Fruit fly (Drosophila melanogaster) whole organism, pupa: ENCODE measurements around the gene Dlip1.

Source experiments
- CG10348 ChIP-seq: fragments of 200-800 bp; sonication (Bioruptor generic); IDR thresholded peaks from 2 replicates; pipeline ENCODE4 v1.3.6; 2022; ENCODE audit warnings: missing biosample characterization, missing genetic modification characterization
- CG12605 ChIP-seq: fragments of 200-800 bp; sonication (Bioruptor generic); IDR thresholded peaks from 2 replicates; pipeline ENCODE4 v1.3.6; 2022; ENCODE audit warnings: missing biosample characterization, missing genetic modification characterization
- CG13204 ChIP-seq: fragments of 200-800 bp; sonication (Bioruptor generic); optimal IDR thresholded peaks from 2 replicates; lab custom pipeline; 2018; ENCODE audit warnings: missing biosample characterization, mild to moderate bottlenecking, missing genetic modification characterization, moderate library complexity
- CG14655 ChIP-seq: fragments of 200-800 bp; sonication (Bioruptor generic); optimal IDR thresholded peaks from 3 replicates; lab custom pipeline; 2017; ENCODE audit warnings: mild to moderate bottlenecking, missing biosample characterization, missing genetic modification reagents, missing genetic modification characterization
- CG15710 ChIP-seq: fragments of 200-800 bp; sonication (Bioruptor generic); optimal IDR thresholded peaks from 2 replicates; lab custom pipeline; 2018; ENCODE audit warnings: missing biosample characterization, mild to moderate bottlenecking, missing genetic modification characterization, moderate library complexity
- CG17806 ChIP-seq: fragments of 200-800 bp; sonication (Bioruptor generic); optimal IDR thresholded peaks from 2 replicates; lab custom pipeline; 2018; ENCODE audit warnings: missing biosample characterization, mild to moderate bottlenecking, missing genetic modification characterization, moderate library complexity
- CG32121 ChIP-seq: fragments of 200-800 bp; sonication (Bioruptor generic); IDR thresholded peaks from 2 replicates; pipeline ENCODE4 v1.3.6; 2022; ENCODE audit warnings: missing biosample characterization, missing genetic modification characterization
- CG34367 ChIP-seq: fragments of 200-800 bp; sonication (Bioruptor generic); optimal IDR thresholded peaks from 2 replicates; lab custom pipeline; 2018; ENCODE audit warnings: missing biosample characterization, mild to moderate bottlenecking, missing genetic modification characterization
- CG4496 ChIP-seq: fragments of 200-800 bp; sonication (Bioruptor generic); IDR thresholded peaks from 3 replicates; pipeline ENCODE4 v1.3.6; 2022; ENCODE audit warnings: missing biosample characterization, missing genetic modification characterization
- CG8159 ChIP-seq: fragments of 200-800 bp; sonication (Bioruptor generic); optimal IDR thresholded peaks from 3 replicates; lab custom pipeline; 2018; ENCODE audit warnings: missing biosample characterization, mild to moderate bottlenecking, missing genetic modification characterization, moderate library complexity
- CG8301 ChIP-seq: fragments of 200-800 bp; sonication (Bioruptor generic); optimal IDR thresholded peaks from 2 replicates; lab custom pipeline; 2018; ENCODE audit warnings: missing biosample characterization, mild to moderate bottlenecking, missing genetic modification characterization
- CG9948 ChIP-seq: fragments of 200-800 bp; sonication (Bioruptor generic); optimal IDR thresholded peaks from 2 replicates; lab custom pipeline; 2018; ENCODE audit warnings: missing biosample characterization, mild to moderate bottlenecking, missing genetic modification characterization, moderate library complexity
- D1 ChIP-seq: fragments of 200-800 bp; sonication (Bioruptor generic); optimal IDR thresholded peaks from 2 replicates; lab custom pipeline; 2018; ENCODE audit warnings: missing biosample characterization, mild to moderate bottlenecking, missing genetic modification characterization, moderate library complexity
- EcR ChIP-seq: fragments of 200-800 bp; sonication (Bioruptor generic); optimal IDR thresholded peaks from 3 replicates; lab custom pipeline; 2019; ENCODE audit warnings: missing biosample characterization, missing genetic modification characterization, mild to moderate bottlenecking, moderate library complexity, missing genetic modification reagents
- Ets98B ChIP-seq: fragments of 200-800 bp; sonication (Bioruptor generic); IDR thresholded peaks from 2 replicates; pipeline ENCODE4 v1.3.6; 2022; ENCODE audit warnings: missing biosample characterization, missing genetic modification characterization
- Pif1A ChIP-seq: fragments of 200-800 bp; sonication (Bioruptor generic); optimal IDR thresholded peaks from 3 replicates; lab custom pipeline; 2016; ENCODE audit warnings: missing biosample characterization, missing genetic modification characterization
- Pif1B ChIP-seq: fragments of 200-800 bp; sonication (Bioruptor generic); optimal IDR thresholded peaks from 3 replicates; lab custom pipeline; 2016; ENCODE audit warnings: missing biosample characterization, missing genetic modification characterization
- Snoo ChIP-seq: fragments of 200-800 bp; sonication (Bioruptor generic); optimal IDR thresholded peaks from 3 replicates; lab custom pipeline; 2017; ENCODE audit warnings: missing biosample characterization, mild to moderate bottlenecking, missing genetic modification characterization, inconsistent platforms
- fd96Ca ChIP-seq: fragments of 200-800 bp; sonication (Bioruptor generic); IDR thresholded peaks from 3 replicates; pipeline ENCODE4 v1.3.6; 2022; ENCODE audit warnings: missing biosample characterization, missing genetic modification characterization
- gl ChIP-seq: fragments of 200-800 bp; sonication (Bioruptor generic); optimal IDR thresholded peaks from 2 replicates; lab custom pipeline; 2018; ENCODE audit warnings: missing biosample characterization, mild to moderate bottlenecking, missing genetic modification characterization
- rn ChIP-seq: fragments of 200-800 bp; sonication (Bioruptor generic); IDR thresholded peaks from 2 replicates; pipeline ENCODE4 v1.3.6; 2022; ENCODE audit warnings: missing biosample characterization, missing genetic modification characterization

Gene Dlip1

dm6 chrX:9130243-9130642 is 28.2 kb upstream of the Dlip1 start:
- TF ChIP-seq CG15710 (tag; lab: Kevin White, UChicago) (no peak), CG32121 (GFP tag; lab: Robert Waterston, UW) (no peak), CG12605 (GFP tag; lab: Robert Waterston, UW) (no peak), fd96Ca (GFP tag; lab: Robert Waterston, UW) (no peak), Pif1A (GFP tag; lab: Kevin White, UChicago) (no peak), CG4496 (GFP tag; lab: Robert Waterston, UW) (no peak), CG13204 (GFP tag; lab: Kevin White, UChicago) (no peak), CG34367 (no peak), CG8159 (tag; lab: Kevin White, UChicago) (no peak), CG8301 (no peak), Pif1B (GFP tag; lab: Kevin White, UChicago) (no peak), EcR (no peak), Ets98B (no peak)

dm6 chrX:9131523-9131922 is 26.9 kb upstream of the Dlip1 start:
- no peak for TF ChIP-seq Ets98B
- TF ChIP-seq gl (tag; lab: Kevin White, UChicago): no peak
- no peak for TF ChIP-seq CG8301

- no peak for TF ChIP-seq rn (GFP tag; lab: Robert Waterston, UW)
- TF ChIP-seq CG8159 (tag; lab: Kevin White, UChicago): no peak
- no peak for TF ChIP-seq CG17806
- TF ChIP-seq CG15710 (tag; lab: Kevin White, UChicago): no peak
- TF ChIP-seq CG34367: no peak
- no peak for TF ChIP-seq CG10348 (GFP tag; lab: Robert Waterston, UW)
- TF ChIP-seq Snoo: no peak
- no peak for TF ChIP-seq CG4496 (GFP tag; lab: Robert Waterston, UW)
- TF ChIP-seq CG12605 (GFP tag; lab: Robert Waterston, UW): no peak
- no peak for TF ChIP-seq CG13204 (GFP tag; lab: Kevin White, UChicago)
Observed at dm6 chrX:9132589-9133237, 25.7 kb upstream of the Dlip1 start.

dm6 chrX:9133577-9134240 is 24.7 kb upstream of the Dlip1 start:
- TF ChIP-seq rn (GFP tag; lab: Robert Waterston, UW) (no peak), CG13204 (GFP tag; lab: Kevin White, UChicago) (no peak), D1 (tag; lab: Kevin White, UChicago) (no peak), Pif1B (GFP tag; lab: Kevin White, UChicago) (no peak), Pif1A (GFP tag; lab: Kevin White, UChicago) (no peak), CG4496 (GFP tag; lab: Robert Waterston, UW) (no peak), Ets98B (no peak), CG12605 (GFP tag; lab: Robert Waterston, UW) (no peak), CG32121 (GFP tag; lab: Robert Waterston, UW) (no peak), CG34367 (no peak), CG9948 (no peak), EcR (no peak), CG14655 (GFP tag; lab: Kevin White, UChicago) (no peak), CG8301 (no peak), CG17806 (no peak), CG8159 (tag; lab: Kevin White, UChicago) (no peak), gl (tag; lab: Kevin White, UChicago) (no peak), Snoo (no peak), CG10348 (GFP tag; lab: Robert Waterston, UW) (no peak)

- TF ChIP-seq Pif1B (GFP tag; lab: Kevin White, UChicago): no peak
- no peak for TF ChIP-seq CG17806
- TF ChIP-seq gl (tag; lab: Kevin White, UChicago): peak; percentile 31
- peak; percentile 40; the same call in 1 of the 3 replicates for TF ChIP-seq CG4496 (GFP tag; lab: Robert Waterston, UW)
- TF ChIP-seq CG13204 (GFP tag; lab: Kevin White, UChicago): peak; percentile 68
- TF ChIP-seq CG34367: peak; percentile 27
- peak; percentile 67; the same call in 1 of the 2 replicates for TF ChIP-seq CG12605 (GFP tag; lab: Robert Waterston, UW)
- TF ChIP-seq CG8159 (tag; lab: Kevin White, UChicago): no peak
- peak; percentile 27 for TF ChIP-seq CG14655 (GFP tag; lab: Kevin White, UChicago)
Observed at dm6 chrX:9134241-9134849, 24.1 kb upstream of the Dlip1 start.

- TF ChIP-seq CG17806: no peak
- TF ChIP-seq D1 (tag; lab: Kevin White, UChicago): no peak
- TF ChIP-seq Ets98B: no peak
- TF ChIP-seq CG34367: peak; percentile 41
- TF ChIP-seq CG8301: peak; percentile 43
- peak; percentile 7 for TF ChIP-seq Snoo
- TF ChIP-seq CG12605 (GFP tag; lab: Robert Waterston, UW): no peak
- TF ChIP-seq Pif1B (GFP tag; lab: Kevin White, UChicago): peak; percentile 49
- no peak for TF ChIP-seq EcR
- peak; percentile 2 for TF ChIP-seq CG9948
- TF ChIP-seq CG8159 (tag; lab: Kevin White, UChicago): peak; percentile 62
- no peak for TF ChIP-seq fd96Ca (GFP tag; lab: Robert Waterston, UW)
- TF ChIP-seq CG14655 (GFP tag; lab: Kevin White, UChicago): peak; percentile 49
- peak; percentile 52 for TF ChIP-seq CG15710 (tag; lab: Kevin White, UChicago)
- TF ChIP-seq CG32121 (GFP tag; lab: Robert Waterston, UW): 0 out of 2 replicates have a peak, but pooled peaks have one; percentile 27
Observed at dm6 chrX:9134922-9135453, 23.4 kb upstream of the Dlip1 start, which contains the start of gene fend. Gene fend, minus strand, starts transcription at chrX:9135099.
